Fruit fly (Drosophila melanogaster) S2 (cell line): ENCODE data around the gene CG9500.

Experiments used
- CG8478 ChIP-seq: fragments of >200 bp; optimal IDR thresholded peaks from 2 replicates; lab custom pipeline; 2018
- CTCF ChIP-seq, 2 experiments: fragments of >200 bp; optimal IDR thresholded peaks; 2 replicates each; lab custom pipeline; 2018

dm6 chr2L:6379197-6379596, 21.1 kb upstream of the CG9500 start:
- TF ChIP-seq CTCF (optimal IDR thresholded peaks at IDR 0.05; lab: Kevin White, UChicago), result no peak
- no peak for TF ChIP-seq CG8478
